Worm (Caenorhabditis elegans) whole organism, L1 larva: ENCODE measurements around the gene cal-8.

Experiments used
- C16A3.4 ChIP-seq: fragments of 150-350 bp; optimal IDR thresholded peaks from 2 replicates; lab custom pipeline; 2014; ENCODE audit warnings: missing biosample characterization, missing genetic modification characterization
- C34B4.2 ChIP-seq: sonication (generic microtip); optimal IDR thresholded peaks from 2 replicates; lab custom pipeline; 2017; ENCODE audit warnings: mild to moderate bottlenecking, missing genetic modification characterization, missing compliant biosample characterization
- F16B12.6 ChIP-seq: fragments of 150-350 bp; optimal IDR thresholded peaks from 2 replicates; lab custom pipeline; 2014; ENCODE audit warnings: missing biosample characterization, missing genetic modification characterization
- blmp-1 ChIP-seq: fragments of 150-350 bp; optimal IDR thresholded peaks from 2 replicates; lab custom pipeline; 2014; ENCODE audit warnings: missing biosample characterization, missing genetic modification characterization
- ceh-8 ChIP-seq: fragments of 200-800 bp; sonication (Bioruptor generic); optimal IDR thresholded peaks from 2 replicates; lab custom pipeline; 2018; ENCODE audit warnings: mild to moderate bottlenecking, missing genetic modification characterization, moderate library complexity, missing compliant biosample characterization
- ceh-82 ChIP-seq, 3 experiments: fragments of 150-350 bp in 1 of 3; sonication (generic microtip) in 2 of 3; optimal IDR thresholded peaks; 2 replicates each; lab custom pipeline; 2014 to 2017; ENCODE audit warnings: missing biosample characterization in 3 of 3, missing genetic modification characterization in 3 of 3
- ces-1 ChIP-seq: fragments of 150-350 bp; optimal IDR thresholded peaks from 2 replicates; lab custom pipeline; 2014; ENCODE audit warnings: missing biosample characterization, missing genetic modification reagents, missing genetic modification characterization
- dsc-1 ChIP-seq: sonication (generic microtip); optimal IDR thresholded peaks from 2 replicates; lab custom pipeline; 2016; ENCODE audit warnings: mild to moderate bottlenecking, missing genetic modification characterization, missing compliant biosample characterization
- efl-1 ChIP-seq, 4 experiments: fragments of 150-350 bp; optimal IDR thresholded peaks in 3 of 4; peaks in 1 of 4; 1 replicate in 1 of 4; 2 replicates in 3 of 4; lab custom pipeline; 2014; ENCODE audit warnings: missing biosample characterization in 2 of 4, missing genetic modification characterization in 2 of 4, missing genetic modification reagents in 2 of 4
- egl-13 ChIP-seq: sonication (generic microtip); optimal IDR thresholded peaks from 2 replicates; lab custom pipeline; 2016; ENCODE audit warnings: missing genotype, missing genetic modification reagents, missing genetic modification characterization, missing compliant biosample characterization
- elt-2 ChIP-seq: sonication (generic microtip); optimal IDR thresholded peaks from 2 replicates; lab custom pipeline; 2016; ENCODE audit warnings: missing genetic modification characterization, mild to moderate bottlenecking, inconsistent platforms, missing compliant biosample characterization, missing genetic modification reagents
- elt-3 ChIP-seq, 6 experiments: fragments of 150-350 bp in 1 of 6; sonication (generic microtip); optimal IDR thresholded peaks; 2 replicates each; lab custom pipeline; 2017 to 2018; ENCODE audit warnings: missing biosample characterization in 6 of 6, missing genetic modification characterization in 6 of 6, inconsistent platforms in 1 of 6
- fkh-10 ChIP-seq: sonication (generic microtip); optimal IDR thresholded peaks from 2 replicates; lab custom pipeline; 2017; ENCODE audit warnings: missing biosample characterization, missing genetic modification reagents, missing genetic modification characterization
- grh-1 ChIP-seq: fragments of 200-800 bp; sonication (Bioruptor generic); IDR thresholded peaks from 2 replicates; pipeline ENCODE4 v1.3.6; 2022; ENCODE audit warnings: missing genetic modification reagents, missing genetic modification characterization, missing compliant biosample characterization
- hlh-4 ChIP-seq: sonication (generic microtip); optimal IDR thresholded peaks from 2 replicates; lab custom pipeline; 2016; ENCODE audit warnings: mild to moderate bottlenecking, missing genetic modification characterization, missing compliant biosample characterization
- lin-14 ChIP-seq: fragments of 200-800 bp; sonication (Bioruptor generic); optimal IDR thresholded peaks from 2 replicates; lab custom pipeline; 2018; ENCODE audit warnings: mild to moderate bottlenecking, missing genetic modification characterization, moderate library complexity, missing compliant biosample characterization
- lin-15B ChIP-seq: fragments of 150-350 bp; sonication (generic microtip); optimal IDR thresholded peaks from 3 replicates; lab custom pipeline; 2014; ENCODE audit warnings: missing biosample characterization, missing genetic modification characterization
- lsy-2 ChIP-seq, 2 experiments: fragments of 150-350 bp; optimal IDR thresholded peaks; 2 replicates each; lab custom pipeline; 2014; ENCODE audit warnings: missing biosample characterization in 2 of 2, missing genetic modification characterization in 2 of 2
- mab-9 ChIP-seq: fragments of 200-800 bp; sonication (Bioruptor generic); IDR thresholded peaks from 2 replicates; pipeline ENCODE4 v1.3.6; 2022; ENCODE audit warnings: missing genetic modification reagents, missing genetic modification characterization, missing compliant biosample characterization
- mdl-1 ChIP-seq, 2 experiments: fragments of 150-350 bp; optimal IDR thresholded peaks; 2 replicates each; lab custom pipeline; 2014 to 2017; ENCODE audit warnings: missing biosample characterization in 2 of 2, missing genetic modification characterization in 2 of 2, inconsistent platforms in 1 of 2
- mef-2 ChIP-seq: fragments of 150-350 bp; optimal IDR thresholded peaks from 2 replicates; lab custom pipeline; 2014; ENCODE audit warnings: missing biosample characterization, missing genetic modification characterization
- nhr-12 ChIP-seq: sonication (generic microtip); optimal IDR thresholded peaks from 2 replicates; lab custom pipeline; 2017; ENCODE audit warnings: missing biosample characterization, missing genetic modification characterization
- nhr-19 ChIP-seq: fragments of 200-800 bp; sonication (Bioruptor generic); conservative IDR thresholded peaks from 2 replicates; pipeline ENCODE4 v1.3.6; 2022; ENCODE audit warnings: missing genetic modification characterization, missing compliant biosample characterization
- nhr-28 ChIP-seq: fragments of 150-350 bp; optimal IDR thresholded peaks from 2 replicates; lab custom pipeline; 2014; ENCODE audit warnings: missing biosample characterization, missing genetic modification characterization
- nhr-71 ChIP-seq: sonication (generic microtip); optimal IDR thresholded peaks from 2 replicates; lab custom pipeline; 2016; ENCODE audit warnings: mild to moderate bottlenecking, missing genetic modification characterization, moderate library complexity, missing compliant biosample characterization
- nhr-84 ChIP-seq: sonication (generic microtip); optimal IDR thresholded peaks from 2 replicates; lab custom pipeline; 2017; ENCODE audit warnings: missing biosample characterization, missing genetic modification characterization
- nhr-85 ChIP-seq: sonication (generic microtip); peaks from one replicate; lab custom pipeline; 2016; ENCODE audit warnings: missing genetic modification characterization, inconsistent platforms, missing compliant biosample characterization
- rnt-1 ChIP-seq: sonication (generic microtip); optimal IDR thresholded peaks from 2 replicates; lab custom pipeline; 2016; ENCODE audit warnings: mild to moderate bottlenecking, missing genetic modification characterization, moderate library complexity, missing compliant biosample characterization
- skn-1 ChIP-seq: fragments of 150-350 bp; optimal IDR thresholded peaks from 2 replicates; lab custom pipeline; 2014; ENCODE audit warnings: missing biosample characterization, missing genetic modification characterization
- snpc-4 ChIP-seq: fragments of 150-350 bp; optimal IDR thresholded peaks from 2 replicates; lab custom pipeline; 2014; ENCODE audit warnings: missing biosample characterization, missing genetic modification characterization
- snu-23 ChIP-seq: sonication (generic microtip); optimal IDR thresholded peaks from 2 replicates; lab custom pipeline; 2016; ENCODE audit warnings: missing genetic modification characterization, missing compliant biosample characterization
- unc-130 ChIP-seq: fragments of 150-350 bp; optimal IDR thresholded peaks from 2 replicates; lab custom pipeline; 2017; ENCODE audit warnings: missing biosample characterization, missing genetic modification characterization, inconsistent platforms
- unc-98 ChIP-seq: fragments of 200-800 bp; sonication (Bioruptor generic); IDR thresholded peaks from 2 replicates; pipeline ENCODE4 v1.3.6; 2022; ENCODE audit warnings: missing genetic modification characterization, missing compliant biosample characterization
- vab-15 ChIP-seq: sonication (generic microtip); optimal IDR thresholded peaks from 2 replicates; lab custom pipeline; 2017; ENCODE audit warnings: missing genotype, mild to moderate bottlenecking, missing genetic modification characterization, missing compliant biosample characterization
- ztf-4 ChIP-seq: fragments of 150-350 bp; optimal IDR thresholded peaks from 2 replicates; lab custom pipeline; 2014; ENCODE audit warnings: missing biosample characterization, missing genetic modification characterization

cal-8 gene

DNA sequence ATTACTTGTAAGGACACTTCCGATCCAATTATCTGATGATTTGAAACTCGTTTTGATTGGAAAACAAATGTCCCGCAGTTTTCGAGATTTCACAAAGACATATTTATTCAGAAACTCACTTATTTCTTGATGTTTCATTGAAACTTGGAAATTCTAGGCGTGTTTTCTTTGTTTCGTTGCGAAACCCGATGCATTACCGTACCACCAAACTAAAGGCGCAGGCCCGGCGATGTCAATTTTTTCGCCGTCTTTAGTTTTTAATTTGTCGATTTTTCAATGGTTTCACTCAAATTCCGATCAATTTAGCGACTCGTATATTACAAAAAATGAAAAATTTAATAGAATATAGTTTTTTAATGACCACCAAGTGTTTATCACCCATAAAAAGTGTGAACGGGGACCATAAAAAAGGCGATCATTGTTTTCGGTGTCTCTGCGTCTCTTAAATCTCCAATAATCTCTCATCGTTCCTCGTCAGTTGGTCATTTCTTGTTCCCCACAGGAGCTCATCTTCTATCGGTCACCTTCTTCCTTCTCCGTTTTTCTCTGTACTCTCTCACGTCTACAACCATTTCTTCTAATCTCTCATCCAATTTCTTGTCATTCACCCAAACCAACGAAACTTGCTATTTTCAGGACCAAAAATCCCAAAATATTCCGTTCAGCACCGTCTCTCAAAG, 16.0 kb downstream of the cal-8 start, which contains the start of gene clr-1:
Gene clr-1 (plus strand): TSS at position 630 of the 680 bp plus-strand sequence.
- TF ChIP-seq efl-1 (optimal IDR thresholded peaks at IDR 0.05; lab: Kevin White, UChicago) (no peak), efl-1 (GFP tag; optimal IDR thresholded peaks at IDR 0.05 in 1 of 2; lab: Kevin White, UChicago) (peak in 1 of 2 experiments; percentile 34), nhr-85 (tag; lab: Kevin White, UChicago) (peak; percentile 8), hlh-4 (tag; lab: Kevin White, UChicago) (no peak), lin-14 (GFP tag; lab: Kevin White, UChicago) (peak; percentile 20), rnt-1 (peak; percentile 39), snu-23 (GFP tag; lab: Kevin White, UChicago) (no peak)
- TF ChIP-seq, all 84 proteins: peak for 4

- TF ChIP-seq dsc-1 (tag; lab: Kevin White, UChicago) (peak; percentile 24), ztf-4 (tag; lab: Kevin White, UChicago) (no peak), grh-1 (no peak), C16A3.4 (tag; lab: Kevin White, UChicago) (no peak), fkh-10 (GFP tag; lab: Kevin White, UChicago) (peak; percentile 23), unc-130 (tag; lab: Kevin White, UChicago) (peak; percentile 26), lin-15B (tag; lab: Kevin White, UChicago) (no peak), nhr-12 (tag; lab: Kevin White, UChicago) (no peak), egl-13 (tag; lab: Kevin White, UChicago) (no peak), blmp-1 (tag; lab: Kevin White, UChicago) (peak; percentile 70), lin-14 (GFP tag; lab: Kevin White, UChicago) (peak; percentile 65), mab-9 (GFP tag; lab: Robert Waterston, UW) (no peak), unc-98 (no peak), hlh-4 (tag; lab: Kevin White, UChicago) (no peak), nhr-84 (tag; lab: Kevin White, UChicago) (no peak), ceh-8 (GFP tag; lab: Kevin White, UChicago) (no peak), C34B4.2 (tag; lab: Kevin White, UChicago) (no peak), rnt-1 (peak; percentile 6), nhr-71 (peak; percentile 7), ceh-82 (tag; optimal IDR thresholded peaks at IDR 0.05; lab: Kevin White, UChicago) (no peak), mdl-1 (tag; optimal IDR thresholded peaks at IDR 0.05; lab: Kevin White, UChicago) (no peak), nhr-19 (GFP tag; lab: Robert Waterston, UW) (no peak), skn-1 (tag; lab: Kevin White, UChicago) (no peak), vab-15 (tag; lab: Kevin White, UChicago) (no peak), efl-1 (optimal IDR thresholded peaks at IDR 0.05; lab: Kevin White, UChicago) (peak in 1 of 2 experiments; percentile 4), efl-1 (GFP tag; optimal IDR thresholded peaks at IDR 0.05 in 1 of 2; lab: Kevin White, UChicago) (peak in 1 of 2 experiments; percentile 86), snpc-4 (no peak), ces-1 (GFP tag; lab: Kevin White, UChicago) (no peak), nhr-28 (no peak), lsy-2 (tag; optimal IDR thresholded peaks at IDR 0.05; lab: Kevin White, UChicago) (peak; percentile 4 to 9), elt-2 (tag; lab: Kevin White, UChicago) (no peak), F16B12.6 (tag; lab: Kevin White, UChicago) (no peak)
- TF ChIP-seq, all 84 proteins: peak for 9
Measured at ce11 chrII:5463692-5464300, 18.0 kb downstream of the cal-8 start.

DNA sequence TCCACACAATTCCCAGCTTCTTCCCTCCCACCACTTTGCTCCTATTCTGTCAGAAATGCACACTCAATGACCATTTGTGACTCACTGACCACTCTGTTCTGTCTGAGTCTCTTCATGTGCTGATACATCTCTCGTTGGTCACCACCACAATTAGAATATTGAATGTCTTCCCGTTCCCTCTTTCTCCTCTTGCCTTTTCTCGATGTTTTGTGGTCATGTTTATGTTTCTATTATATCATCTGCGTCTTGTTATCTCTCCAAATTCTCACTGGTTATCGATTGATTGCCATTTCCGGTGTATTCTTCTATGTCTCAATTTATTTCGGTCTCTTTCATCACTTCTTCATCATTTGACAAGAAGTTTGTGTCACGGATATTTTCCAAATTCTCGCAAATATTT, 20.9 kb downstream of the cal-8 start:
- TF ChIP-seq elt-3 (tag; optimal IDR thresholded peaks at IDR 0.05; lab: Kevin White, UChicago) (peak in 1 of 6 experiments; percentile 43), blmp-1 (tag; lab: Kevin White, UChicago) (peak; percentile 62), nhr-85 (tag; lab: Kevin White, UChicago) (peak; percentile 33), lin-14 (GFP tag; lab: Kevin White, UChicago) (peak; percentile 15), mef-2 (no peak)
